Fruit fly (Drosophila melanogaster) whole organism, embryonic: ENCODE data around the gene Dlip1.

Experiments used
- ATbp ChIP-seq: fragments of 200-800 bp; sonication (Bioruptor generic); optimal IDR thresholded peaks from 2 replicates; lab custom pipeline; 2017; ENCODE audit warnings: missing biosample characterization, mild to moderate bottlenecking, missing genetic modification characterization, missing genetic modification reagents
- C15 ChIP-seq: fragments of 200-800 bp; sonication (Bioruptor generic); IDR thresholded peaks from 3 replicates; pipeline ENCODE4 v1.3.6; 2022; ENCODE audit warnings: missing biosample characterization, missing genetic modification characterization
- CG10462 ChIP-seq: fragments of 200-800 bp; sonication (Bioruptor generic); optimal IDR thresholded peaks from 2 replicates; lab custom pipeline; 2016; ENCODE audit warnings: missing biosample characterization, missing genetic modification characterization
- CG10565 ChIP-seq: fragments of 200-800 bp; sonication (Bioruptor generic); optimal IDR thresholded peaks from 3 replicates; lab custom pipeline; 2016; ENCODE audit warnings: missing biosample characterization, mild to moderate bottlenecking, missing genetic modification characterization
- CG11085 ChIP-seq: fragments of 200-800 bp; sonication (Bioruptor generic); IDR thresholded peaks from 2 replicates; pipeline ENCODE4 v1.3.6; 2022; ENCODE audit warnings: missing biosample characterization, missing genetic modification characterization
- CG12299 ChIP-seq: fragments of 200-800 bp; sonication (Bioruptor generic); optimal IDR thresholded peaks from 2 replicates; lab custom pipeline; 2018; ENCODE audit warnings: missing biosample characterization, mild to moderate bottlenecking, missing genetic modification characterization
- CG13894 ChIP-seq: fragments of 200-800 bp; sonication (Bioruptor generic); optimal IDR thresholded peaks from 3 replicates; lab custom pipeline; 2018; ENCODE audit warnings: missing biosample characterization, mild to moderate bottlenecking, missing genetic modification characterization, moderate library complexity
- CG1529 ChIP-seq: fragments of 200-800 bp; sonication (Bioruptor generic); optimal IDR thresholded peaks from 3 replicates; lab custom pipeline; 2018; ENCODE audit warnings: missing biosample characterization, missing genetic modification characterization
- CG2116 ChIP-seq: fragments of 200-800 bp; sonication (Bioruptor generic); optimal IDR thresholded peaks from 3 replicates; lab custom pipeline; 2018; ENCODE audit warnings: missing biosample characterization, mild to moderate bottlenecking, missing genetic modification characterization
- CG2199 ChIP-seq: fragments of 200-800 bp; sonication (Bioruptor generic); IDR thresholded peaks from 3 replicates; pipeline ENCODE4 v1.3.6; 2022; ENCODE audit warnings: missing biosample characterization, missing genetic modification characterization
- CG3838 ChIP-seq: fragments of 200-800 bp; sonication (Bioruptor generic); optimal IDR thresholded peaks from 3 replicates; lab custom pipeline; 2016; ENCODE audit warnings: missing biosample characterization, missing genetic modification characterization
- CG3847 ChIP-seq: fragments of 200-800 bp; sonication (Bioruptor generic); IDR thresholded peaks from 2 replicates; pipeline ENCODE4 v1.3.6; 2022; ENCODE audit warnings: missing biosample characterization, missing genetic modification characterization
- CG4730 ChIP-seq: fragments of 200-800 bp; sonication (Bioruptor generic); IDR thresholded peaks from 2 replicates; pipeline ENCODE4 v1.3.6; 2022; ENCODE audit warnings: missing biosample characterization, missing genetic modification characterization
- CG6254 ChIP-seq: fragments of 200-800 bp; sonication (Bioruptor generic); optimal IDR thresholded peaks from 3 replicates; lab custom pipeline; 2017; ENCODE audit warnings: mild to moderate bottlenecking, missing biosample characterization, missing genetic modification reagents, missing genetic modification characterization
- CG7271 ChIP-seq: fragments of 200-800 bp; sonication (Bioruptor generic); optimal IDR thresholded peaks from 2 replicates; lab custom pipeline; 2018; ENCODE audit warnings: missing biosample characterization, mild to moderate bottlenecking, missing genetic modification characterization, moderate library complexity
- CG7372 ChIP-seq: fragments of 200-800 bp; sonication (Bioruptor generic); IDR thresholded peaks from 2 replicates; pipeline ENCODE4 v1.3.6; 2022; ENCODE audit warnings: missing biosample characterization, missing genetic modification characterization
- CG8924 ChIP-seq: fragments of 200-800 bp; optimal IDR thresholded peaks from 3 replicates; lab custom pipeline; 2019; ENCODE audit warnings: missing biosample characterization, mild to moderate bottlenecking, missing genetic modification characterization, moderate library complexity
- CG9797 ChIP-seq: fragments of 200-800 bp; sonication (Bioruptor generic); optimal IDR thresholded peaks from 3 replicates; lab custom pipeline; 2018; ENCODE audit warnings: missing biosample characterization, mild to moderate bottlenecking, missing genetic modification characterization
- Camta ChIP-seq: fragments of 200-800 bp; sonication (Bioruptor generic); optimal IDR thresholded peaks from 2 replicates; lab custom pipeline; 2016; ENCODE audit warnings: missing biosample characterization, missing genetic modification characterization
- Deaf1 ChIP-seq: fragments of 200-800 bp; optimal IDR thresholded peaks from 3 replicates; lab custom pipeline; 2019; ENCODE audit warnings: missing biosample characterization, mild to moderate bottlenecking, missing genetic modification characterization, moderate library complexity
- ERR ChIP-seq: fragments of 200-800 bp; sonication (Bioruptor generic); optimal IDR thresholded peaks from 2 replicates; lab custom pipeline; 2016; ENCODE audit warnings: missing biosample characterization, missing genetic modification characterization
- HLH4C ChIP-seq: fragments of 200-800 bp; sonication (Bioruptor generic); IDR thresholded peaks from 3 replicates; pipeline ENCODE4 v1.3.6; 2022; ENCODE audit warnings: missing biosample characterization, missing genetic modification characterization; ENCODE audit not compliant: partially characterized antibody
- HLHmδ ChIP-seq: fragments of 200-800 bp; sonication (Bioruptor generic); optimal IDR thresholded peaks from 2 replicates; lab custom pipeline; 2018; ENCODE audit warnings: missing biosample characterization, mild to moderate bottlenecking, missing genetic modification characterization, moderate library complexity
- Hey ChIP-seq: fragments of 200-800 bp; sonication (Bioruptor generic); optimal IDR thresholded peaks from 3 replicates; lab custom pipeline; 2018; ENCODE audit warnings: missing biosample characterization, mild to moderate bottlenecking, missing genetic modification characterization
- Kr ChIP-seq: fragments of 200-800 bp; sonication (Bioruptor generic); optimal IDR thresholded peaks from 2 replicates; lab custom pipeline; 2017; ENCODE audit warnings: missing biosample characterization, mild to moderate bottlenecking, missing genetic modification characterization
- Med ChIP-seq: fragments of 200-800 bp; sonication (Bioruptor generic); peaks from one replicate; lab custom pipeline; 2016; ENCODE audit warnings: missing biosample characterization, missing genetic modification characterization, mild to moderate bottlenecking, inconsistent platforms, moderate library complexity
- NfI ChIP-seq: fragments of 200-800 bp; sonication (Bioruptor generic); optimal IDR thresholded peaks from 3 replicates; lab custom pipeline; 2018; ENCODE audit warnings: missing biosample characterization, mild to moderate bottlenecking, missing genetic modification characterization, moderate library complexity
- Optix ChIP-seq: fragments of 200-800 bp; sonication (Bioruptor generic); IDR thresholded peaks from 3 replicates; pipeline ENCODE4 v1.3.6; 2022; ENCODE audit warnings: missing biosample characterization, missing genetic modification characterization
- PHDP ChIP-seq: fragments of 200-800 bp; sonication (Bioruptor generic); optimal IDR thresholded peaks from 3 replicates; lab custom pipeline; 2018; ENCODE audit warnings: missing biosample characterization, mild to moderate bottlenecking, missing genetic modification characterization, moderate library complexity
- Sox102F ChIP-seq: fragments of 200-800 bp; sonication (Bioruptor generic); optimal IDR thresholded peaks from 2 replicates; lab custom pipeline; 2018; ENCODE audit warnings: missing biosample characterization, mild to moderate bottlenecking, missing genetic modification characterization, moderate library complexity
- al ChIP-seq: fragments of 200-800 bp; sonication (Bioruptor generic); IDR thresholded peaks from 2 replicates; pipeline ENCODE4 v1.3.6; 2022; ENCODE audit warnings: missing biosample characterization, missing genetic modification characterization
- ap ChIP-seq: fragments of 200-800 bp; sonication (Bioruptor generic); IDR thresholded peaks from 2 replicates; pipeline ENCODE4 v1.3.6; 2022; ENCODE audit warnings: missing biosample characterization, missing genetic modification characterization
- bbx ChIP-seq: fragments of 200-800 bp; sonication (Bioruptor generic); IDR thresholded peaks from 2 replicates; pipeline ENCODE4 v1.3.6; 2022; ENCODE audit warnings: missing biosample characterization, missing genetic modification characterization; ENCODE audit not compliant: partially characterized antibody
- br ChIP-seq: fragments of >200 bp; optimal IDR thresholded peaks from 2 replicates; lab custom pipeline; 2017
- cad ChIP-seq: fragments of >200 bp; optimal IDR thresholded peaks from 2 replicates; lab custom pipeline; 2017; ENCODE audit warnings: missing biosample characterization, missing genetic modification characterization
- cg ChIP-seq: fragments of 200-800 bp; sonication (Bioruptor generic); optimal IDR thresholded peaks from 3 replicates; lab custom pipeline; 2019; ENCODE audit warnings: missing biosample characterization, mild to moderate bottlenecking, missing genetic modification characterization, moderate library complexity
- crol ChIP-seq: fragments of 200-800 bp; sonication (Bioruptor generic); IDR thresholded peaks from 2 replicates; pipeline ENCODE4 v1.3.6; 2022; ENCODE audit warnings: missing biosample characterization, missing genetic modification characterization
- cwo ChIP-seq: fragments of 200-800 bp; sonication (Bioruptor generic); optimal IDR thresholded peaks from 3 replicates; lab custom pipeline; 2017; ENCODE audit warnings: missing biosample characterization, missing genetic modification characterization, mild to moderate bottlenecking, moderate library complexity, missing genetic modification reagents
- dm ChIP-seq: fragments of 200-800 bp; sonication (Bioruptor generic); optimal IDR thresholded peaks from 3 replicates; lab custom pipeline; 2016; ENCODE audit warnings: missing biosample characterization, missing genetic modification characterization
- dmrt11E ChIP-seq: fragments of 200-800 bp; sonication (Bioruptor generic); optimal IDR thresholded peaks from 3 replicates; lab custom pipeline; 2018; ENCODE audit warnings: missing biosample characterization, mild to moderate bottlenecking, missing genetic modification characterization, moderate library complexity
- dmrt99B ChIP-seq: fragments of 200-800 bp; sonication (Bioruptor generic); optimal IDR thresholded peaks from 2 replicates; lab custom pipeline; 2018; ENCODE audit warnings: missing biosample characterization, mild to moderate bottlenecking, missing genetic modification characterization, moderate library complexity
- ftz-f1 ChIP-seq: fragments of 200-800 bp; sonication (Bioruptor generic); optimal IDR thresholded peaks from 2 replicates; lab custom pipeline; 2016; ENCODE audit warnings: missing biosample characterization, missing genetic modification characterization
- h ChIP-seq: fragments of >200 bp; optimal IDR thresholded peaks from 2 replicates; lab custom pipeline; 2017
- her ChIP-seq: fragments of 200-800 bp; sonication (Bioruptor generic); optimal IDR thresholded peaks from 2 replicates; lab custom pipeline; 2016; ENCODE audit warnings: missing biosample characterization, missing genetic modification characterization
- hth ChIP-seq: fragments of >200 bp; optimal IDR thresholded peaks from 2 replicates; lab custom pipeline; 2017; ENCODE audit warnings: inconsistent platforms
- jing ChIP-seq: fragments of 200-800 bp; sonication (Bioruptor generic); optimal IDR thresholded peaks from 2 replicates; lab custom pipeline; 2018; ENCODE audit warnings: missing biosample characterization, mild to moderate bottlenecking, missing genetic modification characterization
- klu ChIP-seq: fragments of 200-800 bp; sonication (Bioruptor generic); IDR thresholded peaks from 2 replicates; pipeline ENCODE4 v1.3.6; 2022; ENCODE audit warnings: missing biosample characterization, missing genetic modification characterization
- luna ChIP-seq: fragments of 200-800 bp; sonication (Bioruptor generic); optimal IDR thresholded peaks from 2 replicates; lab custom pipeline; 2016; ENCODE audit warnings: missing biosample characterization, missing genetic modification characterization
- peb ChIP-seq: fragments of 200-800 bp; sonication (Bioruptor generic); IDR thresholded peaks from 2 replicates; pipeline ENCODE4 v1.3.6; 2022; ENCODE audit warnings: missing biosample characterization, missing genetic modification characterization
- pnt ChIP-seq: fragments of 200-800 bp; sonication (Bioruptor generic); optimal IDR thresholded peaks from 3 replicates; lab custom pipeline; 2016; ENCODE audit warnings: missing biosample characterization, missing genetic modification characterization
- sens-2 ChIP-seq: fragments of 200-800 bp; sonication (Bioruptor generic); IDR thresholded peaks from 2 replicates; pipeline ENCODE4 v1.3.6; 2022; ENCODE audit warnings: missing biosample characterization, missing genetic modification characterization
- vfl ChIP-seq: fragments of 200-800 bp; sonication (Bioruptor generic); optimal IDR thresholded peaks from 2 replicates; lab custom pipeline; 2016; ENCODE audit warnings: missing biosample characterization, missing genetic modification characterization

Gene Dlip1

DNA sequence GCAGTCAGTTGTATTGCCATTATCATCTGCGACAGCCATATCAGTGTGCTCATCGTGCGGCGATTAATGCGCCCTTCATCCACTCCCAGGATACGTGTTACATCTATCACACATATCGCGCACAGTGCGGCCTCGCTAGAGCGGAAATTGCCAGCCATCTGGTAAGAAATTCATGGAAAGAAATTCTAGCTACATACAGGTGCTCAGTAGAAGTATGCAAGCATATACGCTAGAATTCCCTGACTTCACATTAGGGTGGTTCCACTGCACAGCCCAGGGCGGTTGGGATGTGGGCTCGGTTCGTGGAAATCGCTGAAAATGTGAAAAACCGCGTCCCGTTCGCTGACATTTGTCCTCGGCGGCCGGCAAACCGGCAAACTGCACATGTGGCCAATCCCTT is 17.2 kb upstream of the Dlip1 start (continued):
- TF ChIP-seq ATbp (GFP tag; lab: Kevin White, UChicago), result peak; percentile 74
- peak; percentile 96 for TF ChIP-seq Med (GFP tag; lab: Kevin White, UChicago)
- TF ChIP-seq luna (GFP tag; lab: Kevin White, UChicago), result no peak
- no peak for TF ChIP-seq Sox102F
- peak; percentile 77 for TF ChIP-seq peb (GFP tag; lab: Robert Waterston, UW)
- peak; percentile 22 for TF ChIP-seq Hey (tag; lab: Kevin White, UChicago)
- TF ChIP-seq Camta (GFP tag; lab: Kevin White, UChicago), result peak; percentile 50
- TF ChIP-seq NfI (GFP tag; lab: Kevin White, UChicago), result peak; percentile 59
- TF ChIP-seq CG7271 (tag; lab: Kevin White, UChicago), result no peak
- TF ChIP-seq jing (GFP tag; lab: Kevin White, UChicago), result peak; percentile 43
- TF ChIP-seq h, result no peak
- peak; percentile 46 for TF ChIP-seq vfl (GFP tag; lab: Kevin White, UChicago)
- TF ChIP-seq CG10565, result no peak
- peak; percentile 45; the same call in 1 of the 2 replicates for TF ChIP-seq klu (GFP tag; lab: Robert Waterston, UW)
- peak; percentile 76 for TF ChIP-seq CG3847 (GFP tag; lab: Robert Waterston, UW)
- no peak for TF ChIP-seq br (lab: Kevin White, UChicago)
- no peak for TF ChIP-seq bbx (GFP tag; lab: Robert Waterston, UW)
- peak; percentile 56 for TF ChIP-seq her (GFP tag; lab: Kevin White, UChicago)
- TF ChIP-seq PHDP (tag; lab: Kevin White, UChicago), result peak; percentile 53
- peak; percentile 74 for TF ChIP-seq ap (GFP tag; lab: Robert Waterston, UW)
- TF ChIP-seq dm (GFP tag; lab: Kevin White, UChicago), result peak; percentile 20
- peak; percentile 37 for TF ChIP-seq CG10462 (GFP tag; lab: Kevin White, UChicago)
- 0 out of 3 replicates have a peak, but pooled peaks have one; percentile 44 for TF ChIP-seq C15 (GFP tag; lab: Robert Waterston, UW)
- peak; percentile 75 for TF ChIP-seq CG11085 (GFP tag; lab: Robert Waterston, UW)
- peak; percentile 17 for TF ChIP-seq ERR (GFP tag; lab: Kevin White, UChicago)
- peak; percentile 87 for TF ChIP-seq Optix (GFP tag; lab: Robert Waterston, UW)
- TF ChIP-seq CG3838, result no peak
- TF ChIP-seq CG1529 (GFP tag; lab: Kevin White, UChicago), result peak; percentile 45
- peak; percentile 87; the same call in 2 of the 3 replicates for TF ChIP-seq CG2199 (GFP tag; lab: Robert Waterston, UW)
- TF ChIP-seq pnt (GFP tag; lab: Kevin White, UChicago), result peak; percentile 82
- peak; percentile 69 for TF ChIP-seq CG8924 (tag; lab: Kevin White, UChicago)
- TF ChIP-seq dmrt99B (tag; lab: Kevin White, UChicago), result no peak
- peak; percentile 53 for TF ChIP-seq CG12299 (tag; lab: Kevin White, UChicago)
- peak; percentile 5 for TF ChIP-seq CG2116 (GFP tag; lab: Kevin White, UChicago)
- peak; percentile 10 for TF ChIP-seq Deaf1 (tag; lab: Kevin White, UChicago)
- TF ChIP-seq CG9797, result no peak
- TF ChIP-seq CG6254 (GFP tag; lab: Kevin White, UChicago), result peak; percentile 40
- peak; percentile 55 for TF ChIP-seq al (GFP tag; lab: Robert Waterston, UW)
- TF ChIP-seq Kr, result no peak
- TF ChIP-seq CG4730 (GFP tag; lab: Robert Waterston, UW), result peak; percentile 67
- TF ChIP-seq cwo (GFP tag; lab: Kevin White, UChicago), result peak; percentile 58
- peak; percentile 18; the same call in 1 of the 2 replicates for TF ChIP-seq crol
- no peak for TF ChIP-seq hth (lab: Kevin White, UChicago)
- no peak for TF ChIP-seq cad
- peak; percentile 79 for TF ChIP-seq dmrt11E (tag; lab: Kevin White, UChicago)
- TF ChIP-seq sens-2 (GFP tag; lab: Robert Waterston, UW), result peak; percentile 61; the same call in 1 of the 2 replicates
- no peak for TF ChIP-seq ftz-f1 (GFP tag; lab: Kevin White, UChicago)
- no peak for TF ChIP-seq HLH4C (GFP tag; lab: Robert Waterston, UW)
- TF ChIP-seq CG13894, result peak; percentile 31
- no peak for TF ChIP-seq cg
- TF ChIP-seq CG7372 (GFP tag; lab: Robert Waterston, UW), result peak; percentile 72
- TF ChIP-seq HLHmδ (GFP tag; lab: Kevin White, UChicago), result no peak
